Worm (Caenorhabditis elegans): ENCODE data around the gene glb-13.

Gene glb-13

ce11 chrX:12393786-12394308 lies 15.7 kb upstream of the glb-13 start, which contains the start of gene F17E5.2 (continued):
- TF ChIP-seq egl-27 (tag; optimal IDR thresholded peaks at IDR 0.05) (peak; percentile 59), pha-4 (tag; optimal IDR thresholded peaks at IDR 0.05) (peak; percentile 97), lsy-12 (tag; optimal IDR thresholded peaks at IDR 0.05) (peak; percentile 86), lin-15B (tag; optimal IDR thresholded peaks at IDR 0.05) (peak; percentile 80)

- no peak for TF ChIP-seq lin-39 (tag; optimal IDR thresholded peaks at IDR 0.05)
- TF ChIP-seq egl-27 (tag; optimal IDR thresholded peaks at IDR 0.05): no peak
- no peak for TF ChIP-seq jun-1 (tag; optimal IDR thresholded peaks at IDR 0.05)
- no peak for TF ChIP-seq elt-2 (tag; optimal IDR thresholded peaks at IDR 0.05)
- TF ChIP-seq unc-62 (GFP tag; optimal IDR thresholded peaks at IDR 0.05): no peak
- TF ChIP-seq elt-3 (tag; optimal IDR thresholded peaks at IDR 0.05): no peak
- TF ChIP-seq lsy-12 (tag; optimal IDR thresholded peaks at IDR 0.05): no peak
- TF ChIP-seq nhr-67 (tag; optimal IDR thresholded peaks at IDR 0.05): no peak
- TF ChIP-seq lin-15B (tag; optimal IDR thresholded peaks at IDR 0.05): no peak
- TF ChIP-seq pha-4 (tag; optimal IDR thresholded peaks at IDR 0.05): no peak
- TF ChIP-seq unc-39 (tag; optimal IDR thresholded peaks at IDR 0.05): no peak
These were observed 13.2 kb upstream of the glb-13 start, which contains the start of gene nekl-3 for ce11 chrX:12391380-12391779. Gene nekl-3 (minus strand): TSS chrX:12391480.

- TF ChIP-seq ztf-11 (tag; optimal IDR thresholded peaks at IDR 0.05) (no peak), nhr-76 (tag; optimal IDR thresholded peaks at IDR 0.05) (no peak), lsy-12 (tag; optimal IDR thresholded peaks at IDR 0.05) (no peak), nhr-67 (tag; optimal IDR thresholded peaks at IDR 0.05) (no peak), nhr-11 (tag; optimal IDR thresholded peaks at IDR 0.05) (no peak), ama-1 (optimal IDR thresholded peaks at IDR 0.05) (no peak), mml-1 (tag; optimal IDR thresholded peaks at IDR 0.05) (no peak), nhr-77 (tag; optimal IDR thresholded peaks at IDR 0.05) (no peak), lin-15B (tag; optimal IDR thresholded peaks at IDR 0.05) (no peak), zag-1 (tag; optimal IDR thresholded peaks at IDR 0.05) (no peak), nhr-12 (tag; optimal IDR thresholded peaks at IDR 0.05) (no peak), fkh-2 (tag; optimal IDR thresholded peaks at IDR 0.05) (no peak), unc-62 (GFP tag; optimal IDR thresholded peaks at IDR 0.05) (no peak), skn-1 (tag; optimal IDR thresholded peaks at IDR 0.05) (no peak), nhr-25 (tag; optimal IDR thresholded peaks at IDR 0.05) (no peak)
These were observed 2.4 kb downstream of the glb-13 start for ce11 chrX:12375783-12376182.

- TF ChIP-seq lsy-12 (tag; optimal IDR thresholded peaks at IDR 0.05) (no peak), mdl-1 (tag; optimal IDR thresholded peaks at IDR 0.05) (no peak), ZK546.5 (tag; optimal IDR thresholded peaks at IDR 0.05) (no peak), tbx-2 (tag; optimal IDR thresholded peaks at IDR 0.05) (no peak), elt-2 (tag; optimal IDR thresholded peaks at IDR 0.05) (no peak), nhr-67 (tag; optimal IDR thresholded peaks at IDR 0.05) (no peak)
These were observed 6.9 kb downstream of the glb-13 start, which contains the start of gene rif-1.2 for ce11 chrX:12371321-12371720. Gene rif-1.2 (minus strand): TSS chrX:12371421.

DNA sequence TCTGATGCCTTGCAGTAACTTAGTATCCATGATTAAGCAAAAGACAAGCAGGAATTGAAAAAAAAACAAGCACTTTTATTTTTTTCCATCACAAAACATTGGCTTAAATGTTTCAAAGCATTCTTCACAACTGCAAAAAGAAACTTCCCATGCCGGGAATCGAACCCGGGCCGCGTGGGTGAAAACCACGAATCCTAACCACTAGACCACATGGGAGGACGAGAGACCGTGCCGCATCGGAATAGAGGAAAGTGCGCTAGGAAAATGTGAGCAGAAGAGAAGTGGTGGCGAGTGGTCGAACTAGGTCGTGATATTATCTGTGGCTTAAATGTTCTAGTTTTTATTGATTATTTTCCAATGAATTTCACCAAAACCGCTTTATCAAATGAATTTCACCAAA lies 10.7 kb downstream of the glb-13 start:
- peak; percentile 35 for TF ChIP-seq elt-2 (tag; optimal IDR thresholded peaks at IDR 0.05)
- TF ChIP-seq ZK546.5 (tag; optimal IDR thresholded peaks at IDR 0.05): no peak
- TF ChIP-seq pqm-1 (tag; optimal IDR thresholded peaks at IDR 0.05): peak; percentile 14
- no peak for TF ChIP-seq ceh-16 (tag; optimal IDR thresholded peaks at IDR 0.05)
- no peak for TF ChIP-seq nhr-12 (tag; optimal IDR thresholded peaks at IDR 0.05)
- TF ChIP-seq ceh-28 (tag; optimal IDR thresholded peaks at IDR 0.05): peak; percentile 33
- TF ChIP-seq fos-1 (tag; optimal IDR thresholded peaks at IDR 0.05): no peak
- no peak for TF ChIP-seq skn-1 (tag; optimal IDR thresholded peaks at IDR 0.05)
- TF ChIP-seq ceh-82 (tag; optimal IDR thresholded peaks at IDR 0.05): no peak
- TF ChIP-seq jun-1 (tag; optimal IDR thresholded peaks at IDR 0.05): no peak
- TF ChIP-seq lin-39 (tag; optimal IDR thresholded peaks at IDR 0.05): peak; percentile 39
- peak; percentile 87 for TF ChIP-seq hmg-11 (tag; optimal IDR thresholded peaks at IDR 0.05)
- TF ChIP-seq fkh-10 (GFP tag; optimal IDR thresholded peaks at IDR 0.05): no peak
- TF ChIP-seq nhr-43 (tag; optimal IDR thresholded peaks at IDR 0.05; ENCODE audit: poor library complexity, severe bottlenecking): peak; percentile 44
- peak; percentile 18 for TF ChIP-seq tbx-2 (tag; optimal IDR thresholded peaks at IDR 0.05)
